Worm (Caenorhabditis elegans) whole organism, late embryonic: ENCODE measurements around the gene chts-1.

ENCODE experiments used
- C08G9.2 ChIP-seq: sonication (generic microtip); optimal IDR thresholded peaks from 2 replicates; lab custom pipeline; 2016; ENCODE audit warnings: mild to moderate bottlenecking, missing genetic modification characterization, moderate library complexity, missing compliant biosample characterization
- F13H6.1 ChIP-seq: sonication (generic microtip); optimal IDR thresholded peaks from 2 replicates; lab custom pipeline; 2016; ENCODE audit warnings: missing genetic modification characterization, missing compliant biosample characterization
- K09A11.1 ChIP-seq: sonication (generic microtip); optimal IDR thresholded peaks from 2 replicates; lab custom pipeline; 2017; ENCODE audit warnings: antibody characterized with exemption, mild to moderate bottlenecking, missing genetic modification characterization, missing compliant biosample characterization; ENCODE audit not compliant: insufficient read depth
- T23F11.4 ChIP-seq: fragments of 200-800 bp; sonication (Bioruptor generic); optimal IDR thresholded peaks from 2 replicates; lab custom pipeline; 2018; ENCODE audit warnings: mild to moderate bottlenecking, missing genetic modification characterization, missing compliant biosample characterization
- Y22D7AL.16 ChIP-seq: sonication (generic microtip); optimal IDR thresholded peaks from 2 replicates; lab custom pipeline; 2016; ENCODE audit warnings: missing genetic modification characterization, missing compliant biosample characterization
- ahr-1 ChIP-seq: sonication (generic microtip); optimal IDR thresholded peaks from 2 replicates; lab custom pipeline; 2016; ENCODE audit warnings: missing genetic modification characterization, missing compliant biosample characterization
- ama-1 ChIP-seq: fragments of 150-350 bp; optimal IDR thresholded peaks from 2 replicates; lab custom pipeline; 2014
- ceh-14 ChIP-seq: sonication (generic microtip); optimal IDR thresholded peaks from 2 replicates; lab custom pipeline; 2016; ENCODE audit warnings: missing genotype, missing genetic modification characterization, missing compliant biosample characterization
- ceh-24 ChIP-seq: sonication (generic microtip); optimal IDR thresholded peaks from 2 replicates; lab custom pipeline; 2016; ENCODE audit warnings: mild to moderate bottlenecking, missing genetic modification characterization, missing compliant biosample characterization
- ceh-30 ChIP-seq: fragments of 150-350 bp; optimal IDR thresholded peaks from 2 replicates; lab custom pipeline; 2014; ENCODE audit warnings: missing biosample characterization, missing genetic modification characterization
- ceh-31 ChIP-seq: sonication (generic microtip); optimal IDR thresholded peaks from 2 replicates; lab custom pipeline; 2016; ENCODE audit warnings: missing genetic modification characterization, missing compliant biosample characterization
- ceh-9 ChIP-seq: sonication (generic microtip); optimal IDR thresholded peaks from 2 replicates; lab custom pipeline; 2016; ENCODE audit warnings: mild to moderate bottlenecking, missing genetic modification characterization, inconsistent platforms, missing compliant biosample characterization
- che-1 ChIP-seq: sonication (generic microtip); optimal IDR thresholded peaks from 2 replicates; lab custom pipeline; 2016; ENCODE audit warnings: mild to moderate bottlenecking, missing genetic modification characterization, missing compliant biosample characterization
- dmd-4 ChIP-seq: sonication (generic microtip); optimal IDR thresholded peaks from 2 replicates; lab custom pipeline; 2016; ENCODE audit warnings: borderline replicate concordance, missing genetic modification characterization, missing compliant biosample characterization
- ets-4 ChIP-seq: sonication (generic microtip); optimal IDR thresholded peaks from 2 replicates; lab custom pipeline; 2016; ENCODE audit warnings: missing genetic modification characterization, missing compliant biosample characterization
- eyg-1 ChIP-seq: sonication (generic microtip); optimal IDR thresholded peaks from 2 replicates; lab custom pipeline; 2016; ENCODE audit warnings: missing genotype, missing genetic modification characterization, missing compliant biosample characterization
- fax-1 ChIP-seq: sonication (generic microtip); optimal IDR thresholded peaks from 2 replicates; lab custom pipeline; 2016; ENCODE audit warnings: missing genotype, missing genetic modification characterization, missing compliant biosample characterization
- fkh-6 ChIP-seq: sonication (generic microtip); optimal IDR thresholded peaks from 2 replicates; lab custom pipeline; 2016; ENCODE audit warnings: missing genetic modification characterization, missing compliant biosample characterization
- hlh-13 ChIP-seq: fragments of 200-800 bp; sonication (Bioruptor generic); optimal IDR thresholded peaks from 2 replicates; lab custom pipeline; 2018; ENCODE audit warnings: mild to moderate bottlenecking, missing genetic modification characterization, missing compliant biosample characterization
- hlh-30 ChIP-seq: sonication (generic microtip); optimal IDR thresholded peaks from 2 replicates; lab custom pipeline; 2017; ENCODE audit warnings: antibody characterized with exemption, missing genetic modification characterization, missing compliant biosample characterization; ENCODE audit not compliant: insufficient read depth
- hlh-6 ChIP-seq: sonication (generic microtip); optimal IDR thresholded peaks from 2 replicates; lab custom pipeline; 2016; ENCODE audit warnings: missing genotype, missing genetic modification characterization, missing compliant biosample characterization
- lin-11 ChIP-seq: fragments of 200-800 bp; sonication (Bioruptor generic); optimal IDR thresholded peaks from 2 replicates; lab custom pipeline; 2018; ENCODE audit warnings: mild to moderate bottlenecking, missing genetic modification characterization, missing compliant biosample characterization
- nhr-232 ChIP-seq: sonication (generic microtip); optimal IDR thresholded peaks from 2 replicates; lab custom pipeline; 2016; ENCODE audit warnings: missing genetic modification characterization, missing compliant biosample characterization
- npax-4 ChIP-seq: sonication (generic microtip); optimal IDR thresholded peaks from 2 replicates; lab custom pipeline; 2016; ENCODE audit warnings: missing genetic modification characterization, missing compliant biosample characterization
- pag-3 ChIP-seq: sonication (generic microtip); optimal IDR thresholded peaks from 2 replicates; lab custom pipeline; 2016; ENCODE audit warnings: missing compliant biosample characterization, missing genetic modification characterization, borderline replicate concordance
- pha-4 ChIP-seq: fragments of 150-350 bp; optimal IDR thresholded peaks from 2 replicates; lab custom pipeline; 2018; ENCODE audit warnings: missing biosample characterization, missing genetic modification reagents, missing genetic modification characterization
- pqm-1 ChIP-seq: sonication (generic microtip); optimal IDR thresholded peaks from 2 replicates; lab custom pipeline; 2016; ENCODE audit warnings: missing genetic modification characterization, missing compliant biosample characterization
- ref-2 ChIP-seq: sonication (generic microtip); optimal IDR thresholded peaks from 2 replicates; lab custom pipeline; 2016; ENCODE audit warnings: missing genetic modification characterization, missing compliant biosample characterization
- rnt-1 ChIP-seq: sonication (generic microtip); optimal IDR thresholded peaks from 2 replicates; lab custom pipeline; 2016; ENCODE audit warnings: missing genetic modification characterization, missing compliant biosample characterization
- tbx-2 ChIP-seq: sonication (generic microtip); optimal IDR thresholded peaks from 2 replicates; lab custom pipeline; 2016; ENCODE audit warnings: missing genetic modification characterization, missing compliant biosample characterization
- tbx-7 ChIP-seq: sonication (generic microtip); optimal IDR thresholded peaks from 2 replicates; lab custom pipeline; 2016; ENCODE audit warnings: missing genotype, missing genetic modification characterization, missing compliant biosample characterization
- unc-3 ChIP-seq, 2 experiments: fragments of 200-800 bp in 1 of 2; sonication (Bioruptor generic) in 1 of 2; sonication (generic microtip) in 1 of 2; conservative IDR thresholded peaks in 1 of 2; optimal IDR thresholded peaks in 1 of 2; 2 replicates each; pipeline versions ENCODE4 v1.3.6 to Lab custom; 2016 to 2022; ENCODE audit warnings: missing compliant biosample characterization in 2 of 2, missing genetic modification characterization in 2 of 2, missing genetic modification reagents in 1 of 2
- unc-55 ChIP-seq: sonication (generic microtip); optimal IDR thresholded peaks from 2 replicates; lab custom pipeline; 2017; ENCODE audit warnings: missing biosample characterization, missing genetic modification reagents, missing genetic modification characterization
- unc-86 ChIP-seq: sonication (generic microtip); optimal IDR thresholded peaks from 2 replicates; lab custom pipeline; 2016; ENCODE audit warnings: missing genetic modification characterization, missing compliant biosample characterization
- ztf-16 ChIP-seq: sonication (generic microtip); optimal IDR thresholded peaks from 2 replicates; lab custom pipeline; 2017; ENCODE audit warnings: missing genetic modification characterization, missing compliant biosample characterization

chts-1 gene

DNA sequence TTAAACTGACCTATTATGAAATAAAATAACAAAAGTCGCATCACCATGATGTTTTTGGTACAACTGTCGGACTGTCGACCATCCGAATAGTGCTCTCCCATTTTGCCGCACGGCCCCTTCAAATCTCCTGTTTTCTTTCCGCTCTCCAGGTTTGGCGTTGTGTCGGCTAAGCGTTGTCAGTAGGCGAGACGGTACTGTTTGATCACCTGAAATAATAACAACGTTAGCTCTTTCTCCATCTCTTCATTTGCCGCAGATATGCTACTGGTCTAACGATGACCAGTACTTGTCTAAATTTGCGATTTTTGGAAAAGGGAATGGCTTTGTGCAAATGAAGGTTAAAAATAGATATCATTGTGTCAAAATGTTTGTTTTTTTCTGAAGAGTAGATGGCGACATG lies at the start of gene chts-1:
chts-1 (minus strand) TSS at position 101 of the 400 bp plus-strand sequence.
- TF ChIP-seq eyg-1 (tag; lab: Kevin White, UChicago) (no peak), Y22D7AL.16 (tag; lab: Kevin White, UChicago) (no peak), unc-86 (no peak), ref-2 (tag; lab: Kevin White, UChicago) (no peak), fax-1 (tag; lab: Kevin White, UChicago) (no peak), T23F11.4 (GFP tag; lab: Kevin White, UChicago) (no peak), nhr-232 (tag; lab: Kevin White, UChicago) (no peak), ztf-16 (tag; lab: Kevin White, UChicago) (no peak), hlh-6 (tag; lab: Kevin White, UChicago) (no peak), K09A11.1 (tag; lab: Kevin White, UChicago) (no peak), unc-55 (GFP tag; lab: Kevin White, UChicago) (no peak), pag-3 (tag; lab: Kevin White, UChicago) (no peak)

ce11 chrX:7568684-7569289 lies 49.3 kb upstream of the chts-1 start:
- TF ChIP-seq unc-3 (GFP tag; conservative IDR thresholded peaks at IDR 0.05; lab: Robert Waterston, UW) (no peak), unc-3 (tag; optimal IDR thresholded peaks at IDR 0.05; lab: Kevin White, UChicago) (no peak), pqm-1 (tag; lab: Kevin White, UChicago) (no peak), ceh-14 (tag; lab: Kevin White, UChicago) (no peak)

DNA sequence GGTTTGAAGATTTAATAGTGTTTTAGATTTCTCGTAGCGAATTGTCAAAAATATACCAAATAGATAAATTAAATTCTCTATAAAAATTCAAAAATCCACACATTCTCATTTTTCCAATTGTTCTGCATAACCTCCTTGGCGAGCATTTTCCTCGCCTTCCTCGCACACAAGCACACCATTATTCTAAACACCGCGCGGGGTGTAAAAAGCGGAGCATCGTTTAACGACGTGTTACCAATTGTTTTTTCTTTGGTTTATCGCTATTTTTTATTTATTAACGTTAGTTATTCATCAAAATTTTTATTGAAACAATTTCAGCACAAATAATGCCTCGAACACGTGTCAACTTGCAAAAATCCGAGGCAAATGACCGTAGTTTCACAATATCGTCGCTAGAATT lies 45.5 kb upstream of the chts-1 start, which contains the start of gene vps-52:
vps-52 (plus strand) TSS at position 319 of the 400 bp plus-strand sequence.
- TF ChIP-seq tbx-2 (tag; lab: Kevin White, UChicago) (peak; percentile 4), ceh-24 (tag; lab: Kevin White, UChicago) (no peak)

ce11 chrX:7563425-7563824 lies 44.0 kb upstream of the chts-1 start:
- TF ChIP-seq che-1 (no peak), ref-2 (tag; lab: Kevin White, UChicago) (no peak), unc-55 (GFP tag; lab: Kevin White, UChicago) (no peak), ama-1 (lab: Kevin White, UChicago) (no peak), ceh-30 (tag; lab: Kevin White, UChicago) (no peak), ceh-24 (tag; lab: Kevin White, UChicago) (no peak), ceh-9 (tag; lab: Kevin White, UChicago) (no peak), dmd-4 (tag; lab: Kevin White, UChicago) (no peak), npax-4 (no peak), tbx-7 (tag; lab: Kevin White, UChicago) (no peak), ets-4 (tag; lab: Kevin White, UChicago) (no peak), hlh-13 (GFP tag; lab: Kevin White, UChicago) (no peak), hlh-30 (tag; lab: Kevin White, UChicago) (no peak), C08G9.2 (no peak), rnt-1 (no peak), hlh-6 (tag; lab: Kevin White, UChicago) (no peak), F13H6.1 (tag; lab: Kevin White, UChicago) (no peak), pha-4 (tag; lab: Kevin White, UChicago) (no peak), lin-11 (tag; lab: Kevin White, UChicago) (no peak), fax-1 (tag; lab: Kevin White, UChicago) (no peak)

DNA sequence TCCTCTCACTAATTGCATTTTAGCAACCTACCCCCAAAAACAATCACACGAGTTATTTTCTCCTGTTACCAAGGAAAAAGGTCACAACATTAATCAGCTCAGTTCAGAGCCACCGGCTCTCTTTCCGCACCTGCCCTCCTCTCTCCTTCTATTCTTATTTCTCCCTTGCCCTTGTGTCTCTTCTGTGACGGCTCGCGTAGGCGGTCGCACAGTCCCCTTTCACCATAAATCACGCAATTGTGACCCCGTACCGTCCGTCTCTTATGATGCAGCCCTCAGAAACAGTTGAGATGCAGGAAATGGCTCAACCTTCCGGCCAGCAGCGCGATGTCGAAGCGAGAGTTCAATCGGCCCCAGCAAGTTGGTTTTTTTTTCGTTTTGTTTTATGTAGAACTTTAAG lies 43.2 kb upstream of the chts-1 start, which contains the start of gene sto-1:
sto-1 (plus strand) TSS at position 200 of the 400 bp plus-strand sequence.
- TF ChIP-seq nhr-232 (tag; lab: Kevin White, UChicago): peak; percentile 5
- TF ChIP-seq hlh-6 (tag; lab: Kevin White, UChicago): peak; percentile 59
- peak; percentile 4 for TF ChIP-seq ceh-31 (tag; lab: Kevin White, UChicago)
- peak; percentile 38 for TF ChIP-seq ref-2 (tag; lab: Kevin White, UChicago)
- TF ChIP-seq ahr-1: no peak
- TF ChIP-seq tbx-2 (tag; lab: Kevin White, UChicago): peak; percentile 12
- no peak for TF ChIP-seq T23F11.4 (GFP tag; lab: Kevin White, UChicago)
- peak; percentile 37 for TF ChIP-seq fkh-6 (tag; lab: Kevin White, UChicago)
- peak; percentile 46 for TF ChIP-seq C08G9.2
